Worm (Caenorhabditis elegans): Measurements from ENCODE around the gene glr-4.

Gene glr-4

DNA sequence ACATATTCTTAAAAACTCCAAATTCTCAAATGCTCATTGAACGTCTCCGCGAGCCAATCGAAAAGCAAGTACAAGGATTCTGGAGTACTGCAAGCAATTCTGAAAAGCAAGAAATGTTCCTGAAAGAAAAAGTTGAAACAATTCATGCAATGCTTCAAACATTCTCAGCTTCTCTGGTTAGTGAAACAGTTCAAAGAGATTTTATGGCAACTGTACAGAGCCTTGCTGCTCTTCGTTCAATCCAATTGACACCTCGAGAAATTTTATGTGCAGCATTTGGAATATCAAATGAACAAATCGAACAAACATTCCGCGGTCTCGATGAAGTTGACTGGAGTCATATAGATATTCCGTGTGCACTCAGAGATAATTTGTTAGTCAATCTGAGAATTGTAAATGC, 57.4 kb downstream of the glr-4 start:
- TF ChIP-seq nhr-28 (tag; optimal IDR thresholded peaks at IDR 0.05) (no peak), ham-2 (GFP tag; optimal IDR thresholded peaks at IDR 0.05) (no peak), bed-3 (GFP tag; optimal IDR thresholded peaks at IDR 0.05) (no peak), mls-2 (tag; optimal IDR thresholded peaks at IDR 0.05) (no peak), zip-8 (tag; optimal IDR thresholded peaks at IDR 0.05) (no peak), mab-5 (tag; optimal IDR thresholded peaks at IDR 0.05) (no peak), hlh-1 (tag; optimal IDR thresholded peaks at IDR 0.05) (no peak), lin-13 (tag; optimal IDR thresholded peaks at IDR 0.05) (no peak)
